Worm (Caenorhabditis elegans) whole organism, young adult: ENCODE measurements around the gene F59G1.4.

ENCODE experiments used
- C06A6.2 ChIP-seq: fragments of 200-800 bp; sonication (Bioruptor generic); conservative IDR thresholded peaks from 2 replicates; pipeline ENCODE4 v1.3.6; 2022; ENCODE audit warnings: missing genetic modification characterization, missing compliant biosample characterization
- D2030.7 ChIP-seq: fragments of 200-800 bp; sonication (Bioruptor generic); IDR thresholded peaks from 2 replicates; pipeline ENCODE4 v1.3.6; 2022; ENCODE audit warnings: missing genetic modification reagents, missing genetic modification characterization, missing compliant biosample characterization
- F23B12.7 ChIP-seq: sonication (generic microtip); optimal IDR thresholded peaks from 2 replicates; lab custom pipeline; 2017; ENCODE audit warnings: missing genetic modification characterization, mild to moderate bottlenecking, missing compliant biosample characterization, antibody characterized with exemption, moderate library complexity; ENCODE audit not compliant: insufficient read depth
- ceh-40 ChIP-seq: fragments of 200-800 bp; sonication (Bioruptor generic); IDR thresholded peaks from 2 replicates; pipeline ENCODE4 v1.3.6; 2022; ENCODE audit warnings: missing genetic modification characterization, missing compliant biosample characterization
- lin-35 ChIP-seq, 3 experiments: fragments of 150-350 bp in 2 of 3; sonication (generic microtip) in 1 of 3; optimal IDR thresholded peaks; 2 replicates each; lab custom pipeline; 2014 to 2018; ENCODE audit warnings: missing biosample characterization in 3 of 3, missing genetic modification characterization in 3 of 3, missing genetic modification reagents in 3 of 3
- pha-4 ChIP-seq: fragments of 150-350 bp; sonication (generic microtip); optimal IDR thresholded peaks from 2 replicates; lab custom pipeline; 2014; ENCODE audit warnings: missing biosample characterization, missing genetic modification reagents, missing genetic modification characterization
- sdz-38 ChIP-seq: sonication (generic microtip); optimal IDR thresholded peaks from 2 replicates; lab custom pipeline; 2016; ENCODE audit warnings: missing genotype, missing genetic modification characterization, missing compliant biosample characterization
- ztf-26 ChIP-seq: sonication (generic microtip); optimal IDR thresholded peaks from 2 replicates; lab custom pipeline; 2017; ENCODE audit warnings: missing genetic modification characterization, missing compliant biosample characterization

- TF ChIP-seq ceh-40 (GFP tag; lab: Robert Waterston, UW) (no peak), ztf-26 (tag; lab: Kevin White, UChicago) (no peak), sdz-38 (tag; lab: Kevin White, UChicago) (no peak), D2030.7 (no peak), pha-4 (tag; lab: Kevin White, UChicago) (no peak), lin-35 (GFP tag; optimal IDR thresholded peaks at IDR 0.05; lab: Kevin White, UChicago) (no peak), F23B12.7 (no peak), C06A6.2 (GFP tag; lab: Robert Waterston, UW) (no peak)
These were observed 25.6 kb downstream of the F59G1.4 start, which contains the start of gene vrk-1 for ce11 chrII:5921620-5922019.
